Fruit fly (Drosophila melanogaster) whole organism, prepupa: ENCODE data around the gene red.
A peak's percentile ranks its signal among the peaks of the same experiment; 100 is the strongest.

Experiments
- Blimp-1 ChIP-seq: fragments of 200-800 bp; sonication (Bioruptor generic); optimal IDR thresholded peaks from 3 replicates; lab custom pipeline; 2017; ENCODE audit warnings: missing biosample characterization, missing genetic modification characterization, mild to moderate bottlenecking, moderate library complexity, missing genetic modification reagents
- CG10631 ChIP-seq: fragments of 200-800 bp; sonication (Bioruptor generic); optimal IDR thresholded peaks from 2 replicates; lab custom pipeline; 2016; ENCODE audit warnings: missing biosample characterization, missing genetic modification characterization
- CG10669 ChIP-seq: fragments of 200-800 bp; sonication (Bioruptor generic); optimal IDR thresholded peaks from 3 replicates; lab custom pipeline; 2018; ENCODE audit warnings: missing biosample characterization, mild to moderate bottlenecking, missing genetic modification characterization, moderate library complexity
- CG11294 ChIP-seq: fragments of 200-800 bp; sonication (Bioruptor generic); IDR thresholded peaks from 2 replicates; pipeline ENCODE4 v1.3.6; 2022; ENCODE audit warnings: missing biosample characterization, missing genetic modification characterization
- CG11762 ChIP-seq: fragments of 200-800 bp; sonication (Bioruptor generic); optimal IDR thresholded peaks from 3 replicates; lab custom pipeline; 2016; ENCODE audit warnings: missing biosample characterization, missing genetic modification characterization; ENCODE audit not compliant: insufficient read depth
- CG1621 ChIP-seq: fragments of 200-800 bp; sonication (Bioruptor generic); optimal IDR thresholded peaks from 3 replicates; lab custom pipeline; 2018; ENCODE audit warnings: missing biosample characterization, mild to moderate bottlenecking, missing genetic modification characterization
- CG16779 ChIP-seq: fragments of 200-800 bp; sonication (Bioruptor generic); optimal IDR thresholded peaks from 3 replicates; lab custom pipeline; 2017; ENCODE audit warnings: missing biosample characterization, mild to moderate bottlenecking, missing genetic modification characterization
- CG3032 ChIP-seq: fragments of 200-800 bp; optimal IDR thresholded peaks from 2 replicates; lab custom pipeline; 2019; ENCODE audit warnings: missing biosample characterization, mild to moderate bottlenecking, missing genetic modification characterization, moderate library complexity
- CG31627 ChIP-seq: fragments of 200-800 bp; sonication (Bioruptor generic); optimal IDR thresholded peaks from 3 replicates; lab custom pipeline; 2016; ENCODE audit warnings: missing biosample characterization, missing genetic modification characterization
- CG32006 ChIP-seq: fragments of 200-800 bp; sonication (Bioruptor generic); optimal IDR thresholded peaks from 3 replicates; lab custom pipeline; 2017; ENCODE audit warnings: missing biosample characterization, mild to moderate bottlenecking, missing genetic modification characterization
- CG34406 ChIP-seq: fragments of 200-800 bp; sonication (Bioruptor generic); optimal IDR thresholded peaks from 3 replicates; lab custom pipeline; 2016; ENCODE audit warnings: missing biosample characterization, missing genetic modification characterization
- CG3919 ChIP-seq: fragments of 200-800 bp; sonication (Bioruptor generic); optimal IDR thresholded peaks from 3 replicates; lab custom pipeline; 2016; ENCODE audit warnings: missing biosample characterization, missing genetic modification characterization
- CG4318 ChIP-seq: fragments of 200-800 bp; sonication (Bioruptor generic); optimal IDR thresholded peaks from 3 replicates; lab custom pipeline; 2017; ENCODE audit warnings: missing biosample characterization, mild to moderate bottlenecking, missing genetic modification characterization
- CG6163 ChIP-seq: fragments of 200-800 bp; sonication (Bioruptor generic); IDR thresholded peaks from 3 replicates; pipeline ENCODE4 v1.3.6; 2022; ENCODE audit warnings: missing biosample characterization, missing genetic modification characterization
- CG6276 ChIP-seq: fragments of 200-800 bp; sonication (Bioruptor generic); optimal IDR thresholded peaks from 2 replicates; lab custom pipeline; 2017; ENCODE audit warnings: missing biosample characterization, mild to moderate bottlenecking, missing genetic modification characterization
- CG6854 ChIP-seq: fragments of 200-800 bp; sonication (Bioruptor generic); optimal IDR thresholded peaks from 2 replicates; lab custom pipeline; 2017; ENCODE audit warnings: missing biosample characterization, mild to moderate bottlenecking, missing genetic modification characterization
- CG8119 ChIP-seq: fragments of 200-800 bp; sonication (Bioruptor generic); IDR thresholded peaks from 3 replicates; pipeline ENCODE4 v1.3.6; 2022; ENCODE audit warnings: missing biosample characterization, missing genetic modification characterization
- CG8319 ChIP-seq: fragments of 200-800 bp; sonication (Bioruptor generic); optimal IDR thresholded peaks from 3 replicates; lab custom pipeline; 2016; ENCODE audit warnings: missing biosample characterization, missing genetic modification characterization
- CG8632 ChIP-seq: fragments of 200-800 bp; sonication (Bioruptor generic); optimal IDR thresholded peaks from 3 replicates; lab custom pipeline; 2016; ENCODE audit warnings: missing biosample characterization, missing genetic modification characterization
- CG9139 ChIP-seq: fragments of 200-800 bp; sonication (Bioruptor generic); optimal IDR thresholded peaks from 3 replicates; lab custom pipeline; 2017; ENCODE audit warnings: missing biosample characterization, mild to moderate bottlenecking, missing genetic modification characterization
- Eip75B ChIP-seq: fragments of 200-800 bp; sonication (Bioruptor generic); optimal IDR thresholded peaks from 3 replicates; lab custom pipeline; 2016; ENCODE audit warnings: missing biosample characterization, missing genetic modification characterization
- Eip93F ChIP-seq: fragments of 200-800 bp; sonication (Bioruptor generic); optimal IDR thresholded peaks from 2 replicates; lab custom pipeline; 2016; ENCODE audit warnings: missing biosample characterization, mild to moderate bottlenecking, missing genetic modification characterization
- Ets21C ChIP-seq: fragments of 200-800 bp; sonication (Bioruptor generic); optimal IDR thresholded peaks from 3 replicates; lab custom pipeline; 2016; ENCODE audit warnings: missing biosample characterization, missing genetic modification characterization
- Ets96B ChIP-seq: fragments of 200-800 bp; optimal IDR thresholded peaks from 2 replicates; lab custom pipeline; 2019; ENCODE audit warnings: missing biosample characterization, mild to moderate bottlenecking, missing genetic modification characterization, moderate library complexity
- Gug ChIP-seq: fragments of 200-800 bp; sonication (Bioruptor generic); IDR thresholded peaks from 2 replicates; pipeline ENCODE4 v1.3.6; 2022; ENCODE audit warnings: missing biosample characterization, missing genetic modification characterization
- Hr38 ChIP-seq: sonication (Bioruptor generic); optimal IDR thresholded peaks from 2 replicates; lab custom pipeline; 2016; ENCODE audit warnings: missing biosample characterization, missing genetic modification characterization
- Hr39 ChIP-seq: fragments of 200-800 bp; sonication (Bioruptor generic); optimal IDR thresholded peaks from 2 replicates; lab custom pipeline; 2016; ENCODE audit warnings: missing biosample characterization, missing genetic modification characterization
- OdsH ChIP-seq: fragments of 200-800 bp; sonication (Bioruptor generic); optimal IDR thresholded peaks from 3 replicates; lab custom pipeline; 2016; ENCODE audit warnings: missing biosample characterization, missing genetic modification characterization
- Sox102F ChIP-seq: fragments of 200-800 bp; sonication (Bioruptor generic); optimal IDR thresholded peaks from 2 replicates; lab custom pipeline; 2016; ENCODE audit warnings: missing biosample characterization, mild to moderate bottlenecking, missing genetic modification characterization
- Sox14 ChIP-seq: fragments of 200-800 bp; sonication (Bioruptor generic); optimal IDR thresholded peaks from 3 replicates; lab custom pipeline; 2016; ENCODE audit warnings: missing biosample characterization, missing genetic modification characterization
- Sox15 ChIP-seq: fragments of 200-800 bp; sonication (Bioruptor generic); optimal IDR thresholded peaks from 3 replicates; lab custom pipeline; 2016; ENCODE audit warnings: missing biosample characterization, missing genetic modification characterization
- achi ChIP-seq: fragments of 200-800 bp; sonication (Bioruptor generic); optimal IDR thresholded peaks from 3 replicates; lab custom pipeline; 2016; ENCODE audit warnings: missing biosample characterization, missing genetic modification characterization
- acj6 ChIP-seq: fragments of 200-800 bp; sonication (Bioruptor generic); optimal IDR thresholded peaks from 3 replicates; lab custom pipeline; 2016; ENCODE audit warnings: missing biosample characterization, missing genetic modification characterization
- cyc ChIP-seq: fragments of 200-800 bp; sonication (Bioruptor generic); optimal IDR thresholded peaks from 3 replicates; lab custom pipeline; 2016; ENCODE audit warnings: missing biosample characterization, missing genetic modification characterization
- dac ChIP-seq: fragments of 200-800 bp; sonication (Bioruptor generic); optimal IDR thresholded peaks from 2 replicates; lab custom pipeline; 2017; ENCODE audit warnings: missing biosample characterization, mild to moderate bottlenecking, missing genetic modification characterization
- eg ChIP-seq: fragments of 200-800 bp; sonication (Bioruptor generic); IDR thresholded peaks from 3 replicates; pipeline ENCODE4 v1.3.6; 2022; ENCODE audit warnings: missing biosample characterization, missing genetic modification characterization
- esn ChIP-seq: fragments of 200-800 bp; sonication (Bioruptor generic); optimal IDR thresholded peaks from 2 replicates; lab custom pipeline; 2016; ENCODE audit warnings: missing biosample characterization, mild to moderate bottlenecking, missing genetic modification characterization, moderate library complexity
- fd59A ChIP-seq: fragments of 200-800 bp; sonication (Bioruptor generic); optimal IDR thresholded peaks from 2 replicates; lab custom pipeline; 2017; ENCODE audit warnings: missing biosample characterization, mild to moderate bottlenecking, missing genetic modification characterization, missing genetic modification reagents
- fd85E ChIP-seq: fragments of 200-800 bp; sonication (Bioruptor generic); optimal IDR thresholded peaks from 3 replicates; lab custom pipeline; 2016; ENCODE audit warnings: missing biosample characterization, missing genetic modification characterization
- fkh ChIP-seq: fragments of 200-800 bp; sonication (Bioruptor generic); optimal IDR thresholded peaks from 3 replicates; lab custom pipeline; 2017; ENCODE audit warnings: missing biosample characterization, mild to moderate bottlenecking, missing genetic modification characterization, moderate library complexity
- lz ChIP-seq: fragments of 200-800 bp; sonication (Bioruptor generic); optimal IDR thresholded peaks from 3 replicates; lab custom pipeline; 2016; ENCODE audit warnings: missing biosample characterization, missing genetic modification characterization
- net ChIP-seq: fragments of 200-800 bp; sonication (Bioruptor generic); optimal IDR thresholded peaks from 3 replicates; lab custom pipeline; 2016; ENCODE audit warnings: missing biosample characterization, missing genetic modification characterization
- pdm3 ChIP-seq: fragments of 200-800 bp; sonication (Bioruptor generic); optimal IDR thresholded peaks from 3 replicates; lab custom pipeline; 2016; ENCODE audit warnings: missing biosample characterization, missing genetic modification characterization
- salr ChIP-seq, 2 experiments: fragments of 200-800 bp; sonication (Bioruptor generic); optimal IDR thresholded peaks; 3 replicates each; lab custom pipeline; 2016 to 2018; ENCODE audit warnings: missing biosample characterization in 2 of 2, missing genetic modification characterization in 2 of 2, mild to moderate bottlenecking in 1 of 2
- spab ChIP-seq: fragments of 200-800 bp; sonication (Bioruptor generic); optimal IDR thresholded peaks from 2 replicates; lab custom pipeline; 2017; ENCODE audit warnings: missing biosample characterization, mild to moderate bottlenecking, missing genetic modification characterization, missing genetic modification reagents
- ss ChIP-seq, 2 experiments: fragments of 200-800 bp; sonication (Bioruptor generic); optimal IDR thresholded peaks; 2 replicates in 1 of 2; 3 replicates in 1 of 2; lab custom pipeline; 2017 to 2018; ENCODE audit warnings: mild to moderate bottlenecking in 2 of 2, missing biosample characterization in 2 of 2, missing genetic modification characterization in 2 of 2, moderate library complexity in 1 of 2
- svp ChIP-seq: fragments of 200-800 bp; sonication (Bioruptor generic); peaks from one replicate; lab custom pipeline; 2016; ENCODE audit warnings: missing biosample characterization, missing genetic modification characterization
- topi ChIP-seq: fragments of 200-800 bp; sonication (Bioruptor generic); optimal IDR thresholded peaks from 3 replicates; lab custom pipeline; 2016; ENCODE audit warnings: missing biosample characterization, missing genetic modification characterization
- vri ChIP-seq: fragments of 200-800 bp; sonication (Bioruptor generic); optimal IDR thresholded peaks from 3 replicates; lab custom pipeline; 2016; ENCODE audit warnings: missing biosample characterization, mild to moderate bottlenecking, missing genetic modification characterization

The red gene

dm6 chr3R:14279311-14279998 is 9.4 kb upstream of the red start (continued):
- TF ChIP-seq CG10669 (no peak), CG6276 (GFP tag; lab: Kevin White, UChicago) (peak; percentile 56), spab (GFP tag; lab: Kevin White, UChicago) (no peak), Hr39 (GFP tag; lab: Kevin White, UChicago) (no peak)

- no peak for TF ChIP-seq Eip93F (GFP tag; lab: Kevin White, UChicago)
- no peak for TF ChIP-seq fd85E (GFP tag; lab: Kevin White, UChicago)
- TF ChIP-seq cyc: no peak
- no peak for TF ChIP-seq CG1621 (tag; lab: Kevin White, UChicago)
- TF ChIP-seq CG31627: peak; percentile 15
- TF ChIP-seq CG16779: peak; percentile 23
- TF ChIP-seq esn (GFP tag; lab: Kevin White, UChicago): peak; percentile 30
- TF ChIP-seq dac (GFP tag; lab: Kevin White, UChicago): peak; percentile 77
- TF ChIP-seq CG11762 (GFP tag; lab: Kevin White, UChicago): peak; percentile 22
- no peak for TF ChIP-seq CG6854
- TF ChIP-seq CG8319 (GFP tag; lab: Kevin White, UChicago): no peak
- no peak for TF ChIP-seq lz (GFP tag; lab: Kevin White, UChicago)
- no peak for TF ChIP-seq Hr38 (GFP tag; lab: Kevin White, UChicago)
- TF ChIP-seq Gug: no peak
- peak; percentile 53 for TF ChIP-seq CG10631 (GFP tag; lab: Kevin White, UChicago)
- no peak for TF ChIP-seq CG8632 (GFP tag; lab: Kevin White, UChicago)
- no peak for TF ChIP-seq CG11294 (GFP tag; lab: Robert Waterston, UW)
- no peak for TF ChIP-seq vri
- peak; percentile 71 for TF ChIP-seq OdsH (GFP tag; lab: Kevin White, UChicago)
- peak; percentile 66; the same call in 2 of the 3 replicates for TF ChIP-seq eg (GFP tag; lab: Robert Waterston, UW)
- peak; percentile 52 for TF ChIP-seq pdm3 (GFP tag; lab: Kevin White, UChicago)
- TF ChIP-seq CG3032: peak; percentile 20
- no peak for TF ChIP-seq Blimp-1 (GFP tag; lab: Kevin White, UChicago)
- TF ChIP-seq CG8119: peak; percentile 80
- TF ChIP-seq Ets96B (tag; lab: Kevin White, UChicago): peak; percentile 8
- peak; percentile 89 for TF ChIP-seq CG4318 (GFP tag; lab: Kevin White, UChicago)
- no peak for TF ChIP-seq CG9139 (GFP tag; lab: Kevin White, UChicago)
- TF ChIP-seq CG10669: no peak
- TF ChIP-seq Ets21C (GFP tag; lab: Kevin White, UChicago): no peak
- TF ChIP-seq topi (GFP tag; lab: Kevin White, UChicago): peak; percentile 15
- no peak for TF ChIP-seq Eip75B (GFP tag; lab: Kevin White, UChicago)
- no peak for TF ChIP-seq ss (GFP tag; optimal IDR thresholded peaks at IDR 0.05; lab: Kevin White, UChicago)
- TF ChIP-seq CG6163 (GFP tag; lab: Robert Waterston, UW): no peak
- TF ChIP-seq Sox14: peak; percentile 41
- TF ChIP-seq fd59A (GFP tag; lab: Kevin White, UChicago): no peak
- no peak for TF ChIP-seq fkh (GFP tag; lab: Kevin White, UChicago)
- TF ChIP-seq CG34406 (GFP tag; lab: Kevin White, UChicago): peak; percentile 25
- no peak for TF ChIP-seq Sox15 (GFP tag; lab: Kevin White, UChicago)
- peak; percentile 92 for TF ChIP-seq CG32006 (GFP tag; lab: Kevin White, UChicago)
- peak; percentile 27 for TF ChIP-seq net (GFP tag; lab: Kevin White, UChicago)
- TF ChIP-seq Hr39 (GFP tag; lab: Kevin White, UChicago): peak; percentile 16
- TF ChIP-seq svp (GFP tag; lab: Kevin White, UChicago): peak; percentile 70
- TF ChIP-seq acj6: peak; percentile 63
- peak; percentile 49 for TF ChIP-seq CG3919
- peak in 1 of 2 experiments; percentile 74 for TF ChIP-seq salr (GFP tag; optimal IDR thresholded peaks at IDR 0.05; lab: Kevin White, UChicago)
- TF ChIP-seq achi (GFP tag; lab: Kevin White, UChicago): peak; percentile 54
- peak; percentile 29 for TF ChIP-seq Sox102F
Measured at dm6 chr3R:14280324-14280723, 8.5 kb upstream of the red start.
